Worm (Caenorhabditis elegans) whole organism, L2 larva: Measurements from ENCODE around the gene taf-9.

Source experiments
- F13H6.1 ChIP-seq: sonication (generic microtip); optimal IDR thresholded peaks from 2 replicates; lab custom pipeline; 2016; ENCODE audit warnings: missing genetic modification characterization, missing compliant biosample characterization
- R02D3.7 ChIP-seq: fragments of 150-350 bp; optimal IDR thresholded peaks from 2 replicates; lab custom pipeline; 2014; ENCODE audit warnings: missing biosample characterization, missing genetic modification characterization
- Y55F3AM.14 ChIP-seq: fragments of 200-800 bp; sonication (Bioruptor generic); optimal IDR thresholded peaks from 2 replicates; lab custom pipeline; 2018; ENCODE audit warnings: mild to moderate bottlenecking, missing genetic modification characterization, missing compliant biosample characterization
- alr-1 ChIP-seq: fragments of 150-350 bp; optimal IDR thresholded peaks from 2 replicates; lab custom pipeline; 2014; ENCODE audit warnings: missing biosample characterization, missing genetic modification characterization
- ama-1 ChIP-seq: fragments of 150-350 bp; optimal IDR thresholded peaks from 2 replicates; lab custom pipeline; 2018; ENCODE audit warnings: inconsistent platforms
- blmp-1 ChIP-seq: sonication (generic microtip); optimal IDR thresholded peaks from 2 replicates; lab custom pipeline; 2017; ENCODE audit warnings: missing genetic modification characterization, mild to moderate bottlenecking, missing compliant biosample characterization, antibody characterized with exemption, moderate library complexity; ENCODE audit not compliant: insufficient read depth
- ceh-16 ChIP-seq: fragments of 150-350 bp; optimal IDR thresholded peaks from 2 replicates; lab custom pipeline; 2014; ENCODE audit warnings: missing biosample characterization, missing genetic modification characterization
- ceh-82 ChIP-seq: fragments of 150-350 bp; optimal IDR thresholded peaks from 2 replicates; lab custom pipeline; 2014; ENCODE audit warnings: missing biosample characterization, missing genetic modification characterization
- crh-2 ChIP-seq: sonication (generic microtip); optimal IDR thresholded peaks from 2 replicates; lab custom pipeline; 2017; ENCODE audit warnings: missing biosample characterization, missing genetic modification characterization
- dmd-4 ChIP-seq: sonication (generic microtip); optimal IDR thresholded peaks from 2 replicates; lab custom pipeline; 2017; ENCODE audit warnings: missing biosample characterization, missing genetic modification characterization
- elt-1 ChIP-seq: fragments of 150-350 bp; optimal IDR thresholded peaks from 2 replicates; lab custom pipeline; 2014; ENCODE audit warnings: missing biosample characterization, missing genetic modification characterization
- elt-3 ChIP-seq: sonication (generic microtip); optimal IDR thresholded peaks from 2 replicates; lab custom pipeline; 2017; ENCODE audit warnings: missing biosample characterization, missing genetic modification characterization
- gmeb-1 ChIP-seq: fragments of 150-350 bp; optimal IDR thresholded peaks from 2 replicates; lab custom pipeline; 2014; ENCODE audit warnings: missing biosample characterization, missing genetic modification characterization
- lin-11 ChIP-seq: fragments of 150-350 bp; sonication (generic microtip); optimal IDR thresholded peaks from 2 replicates; lab custom pipeline; 2014; ENCODE audit warnings: missing biosample characterization, missing genetic modification characterization, inconsistent platforms, mixed read lengths
- lin-13 ChIP-seq: fragments of 150-350 bp; optimal IDR thresholded peaks from 2 replicates; lab custom pipeline; 2014; ENCODE audit warnings: missing biosample characterization, missing genetic modification reagents, missing genetic modification characterization
- lin-39 ChIP-seq: fragments of 150-350 bp; optimal IDR thresholded peaks from 2 replicates; lab custom pipeline; 2014; ENCODE audit warnings: missing biosample characterization, missing genetic modification reagents, missing genetic modification characterization
- lsy-2 ChIP-seq, 2 experiments: fragments of 150-350 bp in 1 of 2; sonication (generic microtip) in 1 of 2; optimal IDR thresholded peaks; 2 replicates each; lab custom pipeline; 2014 to 2017; ENCODE audit warnings: missing biosample characterization in 2 of 2, missing genetic modification characterization in 2 of 2
- mbf-1 ChIP-seq: sonication (generic microtip); optimal IDR thresholded peaks from 2 replicates; lab custom pipeline; 2017; ENCODE audit warnings: missing biosample characterization, missing genetic modification characterization
- nhr-10 ChIP-seq: sonication (generic microtip); optimal IDR thresholded peaks from 2 replicates; lab custom pipeline; 2017; ENCODE audit warnings: missing biosample characterization, missing genetic modification characterization
- nhr-11 ChIP-seq: fragments of 150-350 bp; optimal IDR thresholded peaks from 2 replicates; lab custom pipeline; 2014; ENCODE audit warnings: missing biosample characterization, missing genetic modification characterization
- nhr-12 ChIP-seq: fragments of 150-350 bp; optimal IDR thresholded peaks from 2 replicates; lab custom pipeline; 2014; ENCODE audit warnings: missing biosample characterization, missing genetic modification characterization
- nhr-129 ChIP-seq: fragments of 150-350 bp; optimal IDR thresholded peaks from 2 replicates; lab custom pipeline; 2014; ENCODE audit warnings: missing biosample characterization, missing genetic modification characterization
- nhr-21 ChIP-seq: fragments of 150-350 bp; optimal IDR thresholded peaks from 2 replicates; lab custom pipeline; 2014; ENCODE audit warnings: missing biosample characterization, missing genetic modification characterization
- nhr-23 ChIP-seq: fragments of 150-350 bp; optimal IDR thresholded peaks from 2 replicates; lab custom pipeline; 2014; ENCODE audit warnings: missing biosample characterization, missing genetic modification reagents, missing genetic modification characterization
- nhr-237 ChIP-seq: fragments of 150-350 bp; optimal IDR thresholded peaks from 2 replicates; lab custom pipeline; 2014; ENCODE audit warnings: missing biosample characterization, missing genetic modification characterization
- nhr-25 ChIP-seq: fragments of 150-350 bp; sonication (generic microtip); optimal IDR thresholded peaks from 3 replicates; lab custom pipeline; 2014; ENCODE audit warnings: missing biosample characterization, missing genetic modification characterization
- nhr-6 ChIP-seq: fragments of 150-350 bp; optimal IDR thresholded peaks from 2 replicates; lab custom pipeline; 2014; ENCODE audit warnings: missing biosample characterization, missing genetic modification characterization
- nhr-77 ChIP-seq: fragments of 150-350 bp; optimal IDR thresholded peaks from 2 replicates; lab custom pipeline; 2014; ENCODE audit warnings: missing biosample characterization, missing genetic modification characterization
- peb-1 ChIP-seq: fragments of 150-350 bp; optimal IDR thresholded peaks from 2 replicates; lab custom pipeline; 2014; ENCODE audit warnings: missing biosample characterization, missing genetic modification characterization
- sem-4 ChIP-seq: fragments of 150-350 bp; optimal IDR thresholded peaks from 2 replicates; lab custom pipeline; 2014; ENCODE audit warnings: missing biosample characterization, missing genetic modification reagents, missing genetic modification characterization
- skn-1 ChIP-seq: sonication (generic microtip); optimal IDR thresholded peaks from 2 replicates; lab custom pipeline; 2017; ENCODE audit warnings: missing biosample characterization, missing genetic modification characterization
- sma-9 ChIP-seq, 2 experiments: fragments of 150-350 bp in 1 of 2; sonication (generic microtip) in 1 of 2; optimal IDR thresholded peaks; 2 replicates each; lab custom pipeline; 2014 to 2016; ENCODE audit warnings: missing genetic modification characterization in 2 of 2, mild to moderate bottlenecking in 1 of 2, missing biosample characterization in 1 of 2, missing compliant biosample characterization in 1 of 2, missing genetic modification reagents in 1 of 2, moderate library complexity in 1 of 2
- snpc-4 ChIP-seq: fragments of 150-350 bp; optimal IDR thresholded peaks from 2 replicates; lab custom pipeline; 2014; ENCODE audit warnings: missing biosample characterization, missing genetic modification characterization
- unc-39 ChIP-seq: fragments of 150-350 bp; optimal IDR thresholded peaks from 2 replicates; lab custom pipeline; 2014; ENCODE audit warnings: missing biosample characterization, missing genetic modification characterization
- unc-55 ChIP-seq: fragments of 150-350 bp; sonication (generic microtip); optimal IDR thresholded peaks from 3 replicates; lab custom pipeline; 2014; ENCODE audit warnings: missing biosample characterization, missing genetic modification reagents, missing genetic modification characterization
- unc-62 ChIP-seq: fragments of 150-350 bp; optimal IDR thresholded peaks from 2 replicates; lab custom pipeline; 2014; ENCODE audit warnings: missing biosample characterization, missing genetic modification reagents, missing genetic modification characterization
- zag-1 ChIP-seq: fragments of 150-350 bp; optimal IDR thresholded peaks from 2 replicates; lab custom pipeline; 2014; ENCODE audit warnings: missing biosample characterization, missing genetic modification characterization
- ztf-1 ChIP-seq: fragments of 200-800 bp; sonication (Bioruptor generic); conservative IDR thresholded peaks from 2 replicates; pipeline ENCODE4 v1.3.6; 2022; ENCODE audit warnings: missing genetic modification characterization, missing compliant biosample characterization
- ztf-11 ChIP-seq: sonication (generic microtip); optimal IDR thresholded peaks from 2 replicates; lab custom pipeline; 2017; ENCODE audit warnings: missing biosample characterization, missing genetic modification characterization

The taf-9 gene

ce11 chrIII:13644279-13644678 lies 20.2 kb downstream of the taf-9 start:
- no peak for TF ChIP-seq lin-13 (GFP tag; lab: Kevin White, UChicago)
- TF ChIP-seq ztf-1 (GFP tag; lab: Robert Waterston, UW) = no peak
- no peak for TF ChIP-seq nhr-10 (tag; lab: Kevin White, UChicago)
- no peak for TF ChIP-seq lin-39 (tag; lab: Kevin White, UChicago)
- TF ChIP-seq peb-1 (tag; lab: Kevin White, UChicago) = no peak

DNA sequence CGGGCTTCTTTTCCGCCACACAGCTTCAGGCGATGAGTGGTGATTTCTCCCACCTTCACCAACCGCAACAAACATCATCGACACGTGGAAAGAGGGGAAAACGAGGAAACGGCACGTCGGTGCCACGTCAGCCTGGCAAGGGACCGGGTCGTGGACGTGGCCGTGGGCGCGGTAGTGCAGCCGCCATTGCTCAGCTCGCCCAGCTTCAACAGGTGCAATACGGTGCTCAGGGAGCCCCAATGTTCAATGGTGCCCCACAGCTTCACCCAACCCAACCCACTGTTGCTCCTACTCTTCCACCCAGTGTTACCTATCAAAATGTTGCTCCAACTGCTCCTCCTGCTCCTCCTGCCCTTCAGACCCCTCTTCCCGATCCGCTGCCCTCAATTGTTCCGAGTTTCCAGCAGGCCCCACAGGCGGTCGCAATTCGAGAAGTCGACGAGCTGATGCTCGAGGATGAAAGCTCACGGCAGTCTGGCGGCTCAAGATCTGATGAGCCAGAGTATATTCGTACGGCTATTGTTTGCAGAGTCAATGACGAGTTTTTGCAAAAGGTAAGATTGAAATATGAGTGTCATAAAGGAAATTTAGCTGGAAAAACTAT lies 21.9 kb downstream of the taf-9 start:
- no peak for TF ChIP-seq nhr-11 (tag; lab: Kevin White, UChicago)
- TF ChIP-seq lsy-2 (tag; optimal IDR thresholded peaks at IDR 0.05; lab: Kevin White, UChicago) = no peak
- no peak for TF ChIP-seq unc-55 (GFP tag; lab: Kevin White, UChicago)
- no peak for TF ChIP-seq unc-39
- no peak for TF ChIP-seq ama-1 (lab: Kevin White, UChicago)
- TF ChIP-seq snpc-4 (tag; lab: Kevin White, UChicago) = no peak
- no peak for TF ChIP-seq lin-39 (tag; lab: Kevin White, UChicago)
- TF ChIP-seq nhr-77 (tag; lab: Kevin White, UChicago) = no peak
- no peak for TF ChIP-seq elt-1 (tag; lab: Kevin White, UChicago)
- no peak for TF ChIP-seq gmeb-1 (tag; lab: Kevin White, UChicago)
- no peak for TF ChIP-seq F13H6.1 (tag; lab: Kevin White, UChicago)
- no peak for TF ChIP-seq sma-9 (GFP tag; optimal IDR thresholded peaks at IDR 0.05; lab: Kevin White, UChicago)
- no peak for TF ChIP-seq sma-9 (tag; optimal IDR thresholded peaks at IDR 0.05; lab: Kevin White, UChicago)
- no peak for TF ChIP-seq dmd-4 (tag; lab: Kevin White, UChicago)
- no peak for TF ChIP-seq mbf-1
- no peak for TF ChIP-seq blmp-1 (tag; lab: Kevin White, UChicago)
- TF ChIP-seq nhr-237 (tag; lab: Kevin White, UChicago) = no peak
- TF ChIP-seq nhr-23 (tag; lab: Kevin White, UChicago) = no peak
- TF ChIP-seq nhr-6 = no peak
- TF ChIP-seq R02D3.7 (tag; lab: Kevin White, UChicago) = no peak
- TF ChIP-seq ceh-16 = no peak

DNA sequence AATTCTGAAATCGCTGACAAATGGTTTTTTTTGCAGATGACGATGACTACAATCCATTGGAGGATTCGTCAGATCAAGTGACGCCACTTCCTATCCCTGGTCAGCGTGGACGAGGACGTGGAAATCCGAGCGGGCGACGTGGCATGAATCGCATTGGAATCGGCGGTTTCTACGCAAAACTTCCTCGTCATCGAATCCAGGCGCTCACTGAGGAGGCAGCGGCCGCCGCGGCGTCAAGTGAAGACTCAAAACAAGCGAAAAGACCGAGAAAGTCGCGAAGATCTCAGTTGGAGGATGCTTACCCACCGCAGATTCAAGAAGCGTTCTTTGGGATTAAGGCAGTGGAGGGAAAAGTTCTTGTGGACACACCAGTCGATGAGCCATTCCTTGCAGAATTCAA lies 24.5 kb downstream of the taf-9 start:
- TF ChIP-seq ztf-11 (tag; lab: Kevin White, UChicago) = no peak
- no peak for TF ChIP-seq unc-55 (GFP tag; lab: Kevin White, UChicago)
- no peak for TF ChIP-seq elt-3 (tag; lab: Kevin White, UChicago)
- TF ChIP-seq nhr-237 (tag; lab: Kevin White, UChicago) = no peak
- TF ChIP-seq nhr-12 (tag; lab: Kevin White, UChicago) = no peak
- TF ChIP-seq ceh-82 (tag; lab: Kevin White, UChicago) = no peak
- TF ChIP-seq crh-2 (tag; lab: Kevin White, UChicago) = no peak
- TF ChIP-seq, all 48 proteins: peak for 0

DNA sequence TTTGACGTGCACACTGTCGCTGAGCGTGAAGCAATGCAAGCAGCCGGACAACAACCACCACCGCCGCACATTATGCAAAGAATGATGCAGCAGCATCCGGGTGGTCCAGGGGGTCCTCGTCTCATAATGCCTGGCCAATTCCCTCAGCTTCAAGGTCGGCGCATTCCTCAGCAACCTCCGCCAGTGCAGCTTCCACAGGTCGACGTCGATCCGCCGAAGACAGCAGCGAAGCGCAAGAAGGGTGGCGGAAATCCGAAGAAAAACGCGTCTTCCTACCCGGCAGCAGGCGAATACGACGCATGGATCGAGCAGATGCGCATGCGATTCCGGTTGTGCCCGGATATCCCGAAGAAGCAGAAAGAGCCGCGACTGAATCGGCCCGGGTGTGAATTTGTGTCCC lies 27.3 kb downstream of the taf-9 start:
- TF ChIP-seq lin-39 (tag; lab: Kevin White, UChicago) = no peak
- no peak for TF ChIP-seq sem-4
- no peak for TF ChIP-seq blmp-1 (tag; lab: Kevin White, UChicago)
- no peak for TF ChIP-seq alr-1
- no peak for TF ChIP-seq unc-62 (GFP tag; lab: Kevin White, UChicago)
- TF ChIP-seq nhr-23 (tag; lab: Kevin White, UChicago) = no peak

DNA sequence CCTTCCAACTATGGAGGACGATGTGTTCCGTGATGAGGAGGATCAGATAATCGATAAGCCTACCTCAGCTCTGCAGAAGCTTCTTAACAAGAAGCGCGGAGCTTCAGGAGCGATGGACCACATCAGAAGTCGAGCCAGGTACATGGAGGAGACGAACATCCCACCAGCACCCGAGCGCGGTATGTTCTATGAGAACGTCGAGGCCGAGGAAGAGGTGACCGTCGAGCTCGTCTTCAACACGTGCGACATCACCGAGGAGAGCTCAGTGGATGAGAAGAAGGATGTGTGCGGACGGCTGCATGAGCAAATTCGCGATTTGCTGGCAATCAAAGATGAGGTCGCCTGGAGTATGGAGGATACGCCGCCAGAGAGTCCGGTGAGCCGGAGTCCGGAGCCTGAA lies 27.9 kb downstream of the taf-9 start:
- no peak for TF ChIP-seq R02D3.7 (tag; lab: Kevin White, UChicago)
- no peak for TF ChIP-seq zag-1
- no peak for TF ChIP-seq nhr-129 (tag; lab: Kevin White, UChicago)
- TF ChIP-seq gmeb-1 (tag; lab: Kevin White, UChicago) = no peak
- no peak for TF ChIP-seq nhr-77 (tag; lab: Kevin White, UChicago)
- TF ChIP-seq mbf-1 = no peak
- TF ChIP-seq lin-11 = no peak
- no peak for TF ChIP-seq skn-1 (tag; lab: Kevin White, UChicago)
- TF ChIP-seq alr-1 = no peak
- no peak for TF ChIP-seq sma-9 (GFP tag; optimal IDR thresholded peaks at IDR 0.05; lab: Kevin White, UChicago)
- TF ChIP-seq sma-9 (tag; optimal IDR thresholded peaks at IDR 0.05; lab: Kevin White, UChicago) = no peak
- TF ChIP-seq lsy-2 (tag; optimal IDR thresholded peaks at IDR 0.05; lab: Kevin White, UChicago) = no peak
- TF ChIP-seq unc-39 = no peak
- TF ChIP-seq nhr-6 = no peak
- no peak for TF ChIP-seq nhr-21 (tag; lab: Kevin White, UChicago)
- TF ChIP-seq peb-1 (tag; lab: Kevin White, UChicago) = no peak
- no peak for TF ChIP-seq nhr-25 (tag; lab: Kevin White, UChicago)
- no peak for TF ChIP-seq Y55F3AM.14 (GFP tag; lab: Kevin White, UChicago)
- TF ChIP-seq, all 48 proteins: peak for 0
